Fruit fly (Drosophila melanogaster) whole organism, wandering third instar larva: Measurements from ENCODE around the gene CG15382.

Experiments
- Abd-B ChIP-seq: fragments of >200 bp; optimal IDR thresholded peaks from 2 replicates; lab custom pipeline; 2017; ENCODE audit warnings: missing biosample characterization, missing genetic modification characterization
- CG32264 ChIP-seq: fragments of 200-800 bp; sonication (Bioruptor generic); optimal IDR thresholded peaks from 2 replicates; lab custom pipeline; 2016; ENCODE audit warnings: missing biosample characterization, missing genetic modification characterization
- CG9705 ChIP-seq: fragments of 200-800 bp; sonication (Bioruptor generic); optimal IDR thresholded peaks from 2 replicates; lab custom pipeline; 2018; ENCODE audit warnings: missing biosample characterization, mild to moderate bottlenecking, missing genetic modification characterization
- CrebA ChIP-seq: fragments of 200-800 bp; sonication (Bioruptor generic); optimal IDR thresholded peaks from 2 replicates; lab custom pipeline; 2016; ENCODE audit warnings: missing biosample characterization, mild to moderate bottlenecking, missing genetic modification characterization, borderline replicate concordance
- Dfd ChIP-seq: fragments of >200 bp; optimal IDR thresholded peaks from 2 replicates; lab custom pipeline; 2017; ENCODE audit warnings: missing biosample characterization, missing genetic modification characterization
- Dif ChIP-seq: fragments of 200-275, 200-300 bp; sonication (Bioruptor generic); optimal IDR thresholded peaks from 2 replicates; lab custom pipeline; 2018; ENCODE audit warnings: missing biosample characterization, missing genetic modification characterization; ENCODE audit not compliant: partially characterized antibody
- GATAd ChIP-seq: sonication (Bioruptor generic); optimal IDR thresholded peaks from 2 replicates; lab custom pipeline; 2016; ENCODE audit warnings: missing biosample characterization, missing genetic modification characterization
- HLH106 ChIP-seq: fragments of 200-800 bp; optimal IDR thresholded peaks from 3 replicates; lab custom pipeline; 2019; ENCODE audit warnings: missing biosample characterization, mild to moderate bottlenecking, missing genetic modification characterization, moderate library complexity
- Hnf4 ChIP-seq: fragments of 200-800 bp; sonication (Bioruptor generic); optimal IDR thresholded peaks from 2 replicates; lab custom pipeline; 2016; ENCODE audit warnings: missing biosample characterization, mild to moderate bottlenecking, missing genetic modification characterization
- Hr78 ChIP-seq: fragments of >200 bp; optimal IDR thresholded peaks from 2 replicates; lab custom pipeline; 2017; ENCODE audit warnings: missing biosample characterization, missing genetic modification characterization
- Hr83 ChIP-seq: fragments of 200-300 bp; sonication (Bioruptor generic); optimal IDR thresholded peaks from 2 replicates; lab custom pipeline; 2016; ENCODE audit warnings: missing biosample characterization, mild to moderate bottlenecking, missing genetic modification characterization, moderate library complexity; ENCODE audit not compliant: poor library complexity, severe bottlenecking
- Jra ChIP-seq: sonication (Bioruptor generic); optimal IDR thresholded peaks from 2 replicates; lab custom pipeline; 2016; ENCODE audit warnings: missing biosample characterization, missing genetic modification characterization
- Mio ChIP-seq: sonication (Bioruptor generic); optimal IDR thresholded peaks from 2 replicates; lab custom pipeline; 2016; ENCODE audit warnings: missing biosample characterization, missing genetic modification characterization
- Myc ChIP-seq: fragments of >200 bp; optimal IDR thresholded peaks from 2 replicates; lab custom pipeline; 2017
- N ChIP-seq: fragments of >200 bp; optimal IDR thresholded peaks from 2 replicates; lab custom pipeline; 2018; ENCODE audit warnings: missing biosample characterization, missing external identifiers, missing genetic modification characterization
- OdsH ChIP-seq: fragments of 200-800 bp; sonication (Bioruptor generic); optimal IDR thresholded peaks from 2 replicates; lab custom pipeline; 2016; ENCODE audit warnings: missing biosample characterization, mild to moderate bottlenecking, missing genetic modification characterization
- Rel ChIP-seq, 2 experiments: fragments of 200-800 bp; sonication (Bioruptor generic) in 1 of 2; optimal IDR thresholded peaks; 2 replicates in 1 of 2; 3 replicates in 1 of 2; lab custom pipeline; 2016 to 2019; ENCODE audit warnings: mild to moderate bottlenecking in 2 of 2, missing biosample characterization in 2 of 2, missing genetic modification characterization in 2 of 2, moderate library complexity in 1 of 2
- Sp1 ChIP-seq: fragments of 200-800 bp; sonication (Bioruptor generic); optimal IDR thresholded peaks from 3 replicates; lab custom pipeline; 2019; ENCODE audit warnings: missing biosample characterization, mild to moderate bottlenecking, missing genetic modification characterization, moderate library complexity
- Vsx2 ChIP-seq: fragments of 200-300, 225-300 bp; sonication (Bioruptor generic); optimal IDR thresholded peaks from 2 replicates; lab custom pipeline; 2018; ENCODE audit warnings: missing biosample characterization, missing genetic modification characterization; ENCODE audit not compliant: partially characterized antibody
- br ChIP-seq: fragments of 200-800 bp; sonication (Bioruptor generic); optimal IDR thresholded peaks from 2 replicates; lab custom pipeline; 2016; ENCODE audit warnings: missing biosample characterization, missing genetic modification characterization
- brk ChIP-seq: fragments of 200-800 bp; sonication (Bioruptor generic); optimal IDR thresholded peaks from 2 replicates; lab custom pipeline; 2016; ENCODE audit warnings: missing biosample characterization, mild to moderate bottlenecking, missing genetic modification characterization
- dl ChIP-seq, 2 experiments: fragments of 175-275, 200-275 bp in 1 of 2; fragments of 200-275 bp in 1 of 2; sonication (Bioruptor generic); optimal IDR thresholded peaks; lab custom pipeline; 2018; ENCODE audit warnings: mild to moderate bottlenecking in 2 of 2, missing biosample characterization in 2 of 2, missing genetic modification characterization in 2 of 2, moderate library complexity in 2 of 2; ENCODE audit not compliant: partially characterized antibody in 2 of 2, insufficient read depth in 1 of 2
- dmrt93B ChIP-seq: fragments of 200-800 bp; sonication (Bioruptor generic); optimal IDR thresholded peaks from 2 replicates; lab custom pipeline; 2018; ENCODE audit warnings: missing biosample characterization, mild to moderate bottlenecking, missing genetic modification characterization
- dsf ChIP-seq: sonication (Bioruptor generic); optimal IDR thresholded peaks from 2 replicates; lab custom pipeline; 2016; ENCODE audit warnings: missing biosample characterization, missing genetic modification characterization, borderline replicate concordance
- ey ChIP-seq: fragments of 200-800 bp; sonication (Bioruptor generic); optimal IDR thresholded peaks from 2 replicates; lab custom pipeline; 2016; ENCODE audit warnings: missing biosample characterization, missing genetic modification characterization
- foxo ChIP-seq, 2 experiments: fragments of 200-800 bp; sonication (Bioruptor generic); optimal IDR thresholded peaks; 2 replicates in 1 of 2; 3 replicates in 1 of 2; lab custom pipeline; 2016 to 2017; ENCODE audit warnings: missing biosample characterization in 2 of 2, missing genetic modification characterization in 2 of 2
- fru ChIP-seq: fragments of 200-800 bp; sonication (Bioruptor generic); optimal IDR thresholded peaks from 3 replicates; lab custom pipeline; 2016; ENCODE audit warnings: missing biosample characterization, mild to moderate bottlenecking, missing genetic modification characterization
- h ChIP-seq: fragments of 200-800 bp; sonication (Bioruptor generic); optimal IDR thresholded peaks from 3 replicates; lab custom pipeline; 2016; ENCODE audit warnings: missing biosample characterization, mild to moderate bottlenecking, missing genetic modification characterization
- jim ChIP-seq: fragments of 175-275, 200-325 bp; sonication (Bioruptor generic); optimal IDR thresholded peaks from 2 replicates; lab custom pipeline; 2016; ENCODE audit warnings: missing biosample characterization, mild to moderate bottlenecking, missing genetic modification characterization
- lola ChIP-seq: fragments of >200 bp; optimal IDR thresholded peaks from 2 replicates; lab custom pipeline; 2017; ENCODE audit warnings: missing biosample characterization, missing genetic modification characterization
- pan ChIP-seq: fragments of >200 bp; optimal IDR thresholded peaks from 2 replicates; lab custom pipeline; 2017
- psq ChIP-seq: fragments of 200-800 bp; sonication (Bioruptor generic); optimal IDR thresholded peaks from 3 replicates; lab custom pipeline; 2017; ENCODE audit warnings: missing biosample characterization, mild to moderate bottlenecking, missing genetic modification characterization, moderate library complexity
- rgr ChIP-seq: fragments of 200-800 bp; sonication (Bioruptor generic); optimal IDR thresholded peaks from 3 replicates; lab custom pipeline; 2016; ENCODE audit warnings: missing biosample characterization, mild to moderate bottlenecking, missing genetic modification characterization
- sage ChIP-seq: fragments of 200-800 bp; sonication (Bioruptor generic); optimal IDR thresholded peaks from 2 replicates; lab custom pipeline; 2016; ENCODE audit warnings: missing biosample characterization, mild to moderate bottlenecking, missing genetic modification characterization
- sv ChIP-seq: fragments of 200-800 bp; sonication (Bioruptor generic); optimal IDR thresholded peaks from 3 replicates; lab custom pipeline; 2016; ENCODE audit warnings: missing biosample characterization, missing genetic modification characterization
- tai ChIP-seq: sonication (Bioruptor generic); optimal IDR thresholded peaks from 2 replicates; lab custom pipeline; 2016; ENCODE audit warnings: missing biosample characterization, missing genetic modification characterization
- woc ChIP-seq: sonication (Bioruptor generic); optimal IDR thresholded peaks from 2 replicates; lab custom pipeline; 2016; ENCODE audit warnings: missing biosample characterization, mild to moderate bottlenecking, missing genetic modification characterization

CG15382 gene

dm6 chr2L:2195328-2195727, 39.8 kb downstream of the CG15382 start:
- TF ChIP-seq woc, result no peak
- no peak for TF ChIP-seq sage
- TF ChIP-seq Myc, result no peak
- no peak for TF ChIP-seq Hnf4
- TF ChIP-seq rgr (GFP tag; lab: Kevin White, UChicago), result no peak
- no peak for TF ChIP-seq Rel (GFP tag; optimal IDR thresholded peaks at IDR 0.05; lab: Kevin White, UChicago)
- TF ChIP-seq Rel (tag; optimal IDR thresholded peaks at IDR 0.05; lab: Kevin White, UChicago), result no peak
- TF ChIP-seq dsf (GFP tag; lab: Kevin White, UChicago), result no peak
- no peak for TF ChIP-seq psq (GFP tag; lab: Kevin White, UChicago)
- no peak for TF ChIP-seq Dfd (GFP tag; lab: Kevin White, UChicago)
- no peak for TF ChIP-seq br (GFP tag; lab: Kevin White, UChicago)
- no peak for TF ChIP-seq fru (GFP tag; lab: Kevin White, UChicago)
- TF ChIP-seq N (GFP tag; lab: Kevin White, UChicago), result no peak
- no peak for TF ChIP-seq Abd-B (GFP tag; lab: Kevin White, UChicago)
- TF ChIP-seq Dif (GFP tag; lab: Kevin White, UChicago), result no peak
- no peak for TF ChIP-seq CrebA (GFP tag; lab: Kevin White, UChicago)
- TF ChIP-seq lola (GFP tag; lab: Kevin White, UChicago), result no peak
- TF ChIP-seq Mio, result no peak
- TF ChIP-seq Hr78 (GFP tag; lab: Kevin White, UChicago), result no peak
- no peak for TF ChIP-seq GATAd (GFP tag; lab: Kevin White, UChicago)
- TF ChIP-seq Vsx2 (GFP tag; lab: Kevin White, UChicago), result no peak

DNA sequence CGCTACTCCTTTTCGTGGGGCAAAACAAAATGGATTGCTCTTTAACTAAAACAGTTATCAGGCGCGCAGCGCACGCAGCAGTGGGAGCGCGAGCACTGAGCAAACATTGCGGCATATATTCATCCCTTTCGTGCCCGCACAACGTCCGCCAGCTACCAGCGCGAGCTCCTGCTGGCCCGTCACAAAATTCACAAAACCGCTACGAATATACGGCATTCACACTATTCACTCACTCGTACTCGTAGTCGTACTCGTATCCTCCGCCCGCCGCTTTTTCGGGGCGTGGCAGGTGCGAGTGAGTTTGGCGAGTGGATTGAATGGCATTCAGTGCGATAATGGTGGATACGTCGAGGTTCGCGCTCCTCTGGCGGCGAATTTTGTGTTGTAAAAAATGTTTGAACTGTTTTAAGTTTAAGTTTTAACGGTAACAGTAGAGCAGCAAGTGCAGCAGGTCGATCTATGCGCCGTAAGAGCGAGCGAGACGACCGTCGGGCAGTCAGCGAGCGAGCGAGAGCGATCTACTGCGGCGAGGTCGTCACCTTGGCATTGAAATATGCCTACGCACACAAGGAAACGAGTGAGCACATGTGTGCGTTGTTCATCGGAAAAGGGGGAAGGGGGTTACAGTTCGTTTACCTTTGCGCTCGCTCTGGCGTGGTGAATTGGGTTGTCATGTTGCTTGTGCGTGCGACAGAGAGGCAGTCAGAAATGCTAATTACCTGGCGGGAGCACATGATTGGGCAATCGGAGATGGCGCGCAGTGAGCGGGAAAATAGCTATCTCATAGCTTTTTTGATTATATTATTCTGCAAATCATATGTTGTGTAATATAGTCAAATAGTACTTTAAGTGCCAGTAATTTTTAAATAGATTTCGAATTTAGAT, 41.3 kb downstream of the CG15382 start:
- no peak for TF ChIP-seq CG32264
- peak; percentile 78 for TF ChIP-seq h
- peak; percentile 69 for TF ChIP-seq Jra (GFP tag; lab: Kevin White, UChicago)
- no peak for TF ChIP-seq Dfd (GFP tag; lab: Kevin White, UChicago)
- peak; percentile 69 for TF ChIP-seq OdsH (GFP tag; lab: Kevin White, UChicago)
- TF ChIP-seq sv (GFP tag; lab: Kevin White, UChicago), result peak; percentile 75
- TF ChIP-seq jim, result peak; percentile 57
- no peak for TF ChIP-seq GATAd (GFP tag; lab: Kevin White, UChicago)
- TF ChIP-seq HLH106 (tag; lab: Kevin White, UChicago), result peak; percentile 76
- peak; percentile 55 for TF ChIP-seq dmrt93B (GFP tag; lab: Kevin White, UChicago)
- TF ChIP-seq dsf (GFP tag; lab: Kevin White, UChicago), result peak; percentile 13
- TF ChIP-seq Vsx2 (GFP tag; lab: Kevin White, UChicago), result peak; percentile 97
- no peak for TF ChIP-seq pan (lab: Kevin White, UChicago)
- peak; percentile 71 for TF ChIP-seq psq (GFP tag; lab: Kevin White, UChicago)
- TF ChIP-seq CG9705, result peak; percentile 27
- TF ChIP-seq lola (GFP tag; lab: Kevin White, UChicago), result no peak
- peak; percentile 64 for TF ChIP-seq rgr (GFP tag; lab: Kevin White, UChicago)
- peak; percentile 50 for TF ChIP-seq brk
- peak; percentile 93 for TF ChIP-seq Hr83 (GFP tag; lab: Kevin White, UChicago)
- peak; percentile 68 for TF ChIP-seq Sp1
- no peak for TF ChIP-seq Rel (GFP tag; optimal IDR thresholded peaks at IDR 0.05; lab: Kevin White, UChicago)
- peak; percentile 90 for TF ChIP-seq Rel (tag; optimal IDR thresholded peaks at IDR 0.05; lab: Kevin White, UChicago)
- TF ChIP-seq Hr78 (GFP tag; lab: Kevin White, UChicago), result no peak
- TF ChIP-seq tai (GFP tag; lab: Kevin White, UChicago), result peak; percentile 96
- TF ChIP-seq Dif (GFP tag; lab: Kevin White, UChicago), result peak; percentile 97
- TF ChIP-seq br (GFP tag; lab: Kevin White, UChicago), result peak; percentile 41
- peak; percentile 89 for TF ChIP-seq Myc
- TF ChIP-seq N (GFP tag; lab: Kevin White, UChicago), result peak; percentile 43
- peak; percentile 59 for TF ChIP-seq fru (GFP tag; lab: Kevin White, UChicago)
- peak; percentile 96 for TF ChIP-seq CrebA (GFP tag; lab: Kevin White, UChicago)
- TF ChIP-seq ey (GFP tag; lab: Kevin White, UChicago), result peak; percentile 67
- TF ChIP-seq foxo (GFP tag; optimal IDR thresholded peaks at IDR 0.05; lab: Kevin White, UChicago), result peak; percentile 42 to 75
- peak; percentile 87 to 92 for TF ChIP-seq dl (GFP tag; optimal IDR thresholded peaks at IDR 0.05; lab: Kevin White, UChicago; ENCODE audit: insufficient read depth in 1 of 2, partially characterized antibody in 2 of 2)
- TF ChIP-seq Hnf4, result peak; percentile 44
- TF ChIP-seq woc, result peak; percentile 83
- no peak for TF ChIP-seq Abd-B (GFP tag; lab: Kevin White, UChicago)
